Fruit fly (Drosophila melanogaster) whole organism, prepupa: Measurements from ENCODE around the gene galla-2.
A peak's percentile ranks its signal among the peaks of the same experiment; 100 is the strongest.

Experiments
- CG10631 ChIP-seq: fragments of 200-800 bp; sonication (Bioruptor generic); optimal IDR thresholded peaks from 2 replicates; lab custom pipeline; 2016; ENCODE audit warnings: missing biosample characterization, missing genetic modification characterization
- CG10669 ChIP-seq: fragments of 200-800 bp; sonication (Bioruptor generic); optimal IDR thresholded peaks from 3 replicates; lab custom pipeline; 2018; ENCODE audit warnings: missing biosample characterization, mild to moderate bottlenecking, missing genetic modification characterization, moderate library complexity
- CG11294 ChIP-seq: fragments of 200-800 bp; sonication (Bioruptor generic); IDR thresholded peaks from 2 replicates; pipeline ENCODE4 v1.3.6; 2022; ENCODE audit warnings: missing biosample characterization, missing genetic modification characterization
- CG16779 ChIP-seq: fragments of 200-800 bp; sonication (Bioruptor generic); optimal IDR thresholded peaks from 3 replicates; lab custom pipeline; 2017; ENCODE audit warnings: missing biosample characterization, mild to moderate bottlenecking, missing genetic modification characterization
- CG3032 ChIP-seq: fragments of 200-800 bp; optimal IDR thresholded peaks from 2 replicates; lab custom pipeline; 2019; ENCODE audit warnings: missing biosample characterization, mild to moderate bottlenecking, missing genetic modification characterization, moderate library complexity
- CG31627 ChIP-seq: fragments of 200-800 bp; sonication (Bioruptor generic); optimal IDR thresholded peaks from 3 replicates; lab custom pipeline; 2016; ENCODE audit warnings: missing biosample characterization, missing genetic modification characterization
- CG32006 ChIP-seq: fragments of 200-800 bp; sonication (Bioruptor generic); optimal IDR thresholded peaks from 3 replicates; lab custom pipeline; 2017; ENCODE audit warnings: missing biosample characterization, mild to moderate bottlenecking, missing genetic modification characterization
- CG3919 ChIP-seq: fragments of 200-800 bp; sonication (Bioruptor generic); optimal IDR thresholded peaks from 3 replicates; lab custom pipeline; 2016; ENCODE audit warnings: missing biosample characterization, missing genetic modification characterization
- CG4318 ChIP-seq: fragments of 200-800 bp; sonication (Bioruptor generic); optimal IDR thresholded peaks from 3 replicates; lab custom pipeline; 2017; ENCODE audit warnings: missing biosample characterization, mild to moderate bottlenecking, missing genetic modification characterization
- CG6276 ChIP-seq: fragments of 200-800 bp; sonication (Bioruptor generic); optimal IDR thresholded peaks from 2 replicates; lab custom pipeline; 2017; ENCODE audit warnings: missing biosample characterization, mild to moderate bottlenecking, missing genetic modification characterization
- CG6792 ChIP-seq: fragments of 200-800 bp; sonication (Bioruptor generic); optimal IDR thresholded peaks from 3 replicates; lab custom pipeline; 2016; ENCODE audit warnings: missing biosample characterization, missing genetic modification characterization
- CG6808 ChIP-seq: fragments of 200-800 bp; sonication (Bioruptor generic); optimal IDR thresholded peaks from 3 replicates; lab custom pipeline; 2017; ENCODE audit warnings: missing biosample characterization, missing genetic modification characterization, mild to moderate bottlenecking, moderate library complexity, missing genetic modification reagents
- CG6854 ChIP-seq: fragments of 200-800 bp; sonication (Bioruptor generic); optimal IDR thresholded peaks from 2 replicates; lab custom pipeline; 2017; ENCODE audit warnings: missing biosample characterization, mild to moderate bottlenecking, missing genetic modification characterization
- CG8119 ChIP-seq: fragments of 200-800 bp; sonication (Bioruptor generic); IDR thresholded peaks from 3 replicates; pipeline ENCODE4 v1.3.6; 2022; ENCODE audit warnings: missing biosample characterization, missing genetic modification characterization
- CG9139 ChIP-seq: fragments of 200-800 bp; sonication (Bioruptor generic); optimal IDR thresholded peaks from 3 replicates; lab custom pipeline; 2017; ENCODE audit warnings: missing biosample characterization, mild to moderate bottlenecking, missing genetic modification characterization
- Eip75B ChIP-seq: fragments of 200-800 bp; sonication (Bioruptor generic); optimal IDR thresholded peaks from 3 replicates; lab custom pipeline; 2016; ENCODE audit warnings: missing biosample characterization, missing genetic modification characterization
- Eip78C ChIP-seq: fragments of 200-800 bp; sonication (Bioruptor generic); peaks from one replicate; lab custom pipeline; 2016; ENCODE audit warnings: missing biosample characterization, missing genetic modification characterization
- Ets96B ChIP-seq: fragments of 200-800 bp; optimal IDR thresholded peaks from 2 replicates; lab custom pipeline; 2019; ENCODE audit warnings: missing biosample characterization, mild to moderate bottlenecking, missing genetic modification characterization, moderate library complexity
- Hr39 ChIP-seq: fragments of 200-800 bp; sonication (Bioruptor generic); optimal IDR thresholded peaks from 2 replicates; lab custom pipeline; 2016; ENCODE audit warnings: missing biosample characterization, missing genetic modification characterization
- Hr4 ChIP-seq: fragments of 200-800 bp; sonication (Bioruptor generic); optimal IDR thresholded peaks from 3 replicates; lab custom pipeline; 2016; ENCODE audit warnings: missing biosample characterization, missing genetic modification characterization
- Lpt ChIP-seq: fragments of 200-800 bp; sonication (Bioruptor generic); optimal IDR thresholded peaks from 3 replicates; lab custom pipeline; 2016; ENCODE audit warnings: missing biosample characterization, missing genetic modification characterization
- Met ChIP-seq: fragments of 200-800 bp; sonication (Bioruptor generic); optimal IDR thresholded peaks from 3 replicates; lab custom pipeline; 2016; ENCODE audit warnings: missing biosample characterization, missing genetic modification characterization
- OdsH ChIP-seq: fragments of 200-800 bp; sonication (Bioruptor generic); optimal IDR thresholded peaks from 3 replicates; lab custom pipeline; 2016; ENCODE audit warnings: missing biosample characterization, missing genetic modification characterization
- Smox ChIP-seq: fragments of 200-800 bp; sonication (Bioruptor generic); optimal IDR thresholded peaks from 3 replicates; lab custom pipeline; 2016; ENCODE audit warnings: missing biosample characterization, missing genetic modification characterization
- Sox14 ChIP-seq: fragments of 200-800 bp; sonication (Bioruptor generic); optimal IDR thresholded peaks from 3 replicates; lab custom pipeline; 2016; ENCODE audit warnings: missing biosample characterization, missing genetic modification characterization
- Sox15 ChIP-seq: fragments of 200-800 bp; sonication (Bioruptor generic); optimal IDR thresholded peaks from 3 replicates; lab custom pipeline; 2016; ENCODE audit warnings: missing biosample characterization, missing genetic modification characterization
- achi ChIP-seq: fragments of 200-800 bp; sonication (Bioruptor generic); optimal IDR thresholded peaks from 3 replicates; lab custom pipeline; 2016; ENCODE audit warnings: missing biosample characterization, missing genetic modification characterization
- acj6 ChIP-seq: fragments of 200-800 bp; sonication (Bioruptor generic); optimal IDR thresholded peaks from 3 replicates; lab custom pipeline; 2016; ENCODE audit warnings: missing biosample characterization, missing genetic modification characterization
- cyc ChIP-seq: fragments of 200-800 bp; sonication (Bioruptor generic); optimal IDR thresholded peaks from 3 replicates; lab custom pipeline; 2016; ENCODE audit warnings: missing biosample characterization, missing genetic modification characterization
- dac ChIP-seq: fragments of 200-800 bp; sonication (Bioruptor generic); optimal IDR thresholded peaks from 2 replicates; lab custom pipeline; 2017; ENCODE audit warnings: missing biosample characterization, mild to moderate bottlenecking, missing genetic modification characterization
- dsx ChIP-seq: fragments of 200-800 bp; optimal IDR thresholded peaks from 3 replicates; lab custom pipeline; 2019; ENCODE audit warnings: missing biosample characterization, mild to moderate bottlenecking, missing genetic modification characterization, moderate library complexity; ENCODE audit not compliant: poor library complexity, severe bottlenecking
- eg ChIP-seq: fragments of 200-800 bp; sonication (Bioruptor generic); IDR thresholded peaks from 3 replicates; pipeline ENCODE4 v1.3.6; 2022; ENCODE audit warnings: missing biosample characterization, missing genetic modification characterization
- esn ChIP-seq: fragments of 200-800 bp; sonication (Bioruptor generic); optimal IDR thresholded peaks from 2 replicates; lab custom pipeline; 2016; ENCODE audit warnings: missing biosample characterization, mild to moderate bottlenecking, missing genetic modification characterization, moderate library complexity
- fd85E ChIP-seq: fragments of 200-800 bp; sonication (Bioruptor generic); optimal IDR thresholded peaks from 3 replicates; lab custom pipeline; 2016; ENCODE audit warnings: missing biosample characterization, missing genetic modification characterization
- fkh ChIP-seq: fragments of 200-800 bp; sonication (Bioruptor generic); optimal IDR thresholded peaks from 3 replicates; lab custom pipeline; 2017; ENCODE audit warnings: missing biosample characterization, mild to moderate bottlenecking, missing genetic modification characterization, moderate library complexity
- lz ChIP-seq: fragments of 200-800 bp; sonication (Bioruptor generic); optimal IDR thresholded peaks from 3 replicates; lab custom pipeline; 2016; ENCODE audit warnings: missing biosample characterization, missing genetic modification characterization
- net ChIP-seq: fragments of 200-800 bp; sonication (Bioruptor generic); optimal IDR thresholded peaks from 3 replicates; lab custom pipeline; 2016; ENCODE audit warnings: missing biosample characterization, missing genetic modification characterization
- pdm3 ChIP-seq: fragments of 200-800 bp; sonication (Bioruptor generic); optimal IDR thresholded peaks from 3 replicates; lab custom pipeline; 2016; ENCODE audit warnings: missing biosample characterization, missing genetic modification characterization
- salr ChIP-seq, 2 experiments: fragments of 200-800 bp; sonication (Bioruptor generic); optimal IDR thresholded peaks; 3 replicates each; lab custom pipeline; 2016 to 2018; ENCODE audit warnings: missing biosample characterization in 2 of 2, missing genetic modification characterization in 2 of 2, mild to moderate bottlenecking in 1 of 2
- svp ChIP-seq: fragments of 200-800 bp; sonication (Bioruptor generic); peaks from one replicate; lab custom pipeline; 2016; ENCODE audit warnings: missing biosample characterization, missing genetic modification characterization
- topi ChIP-seq: fragments of 200-800 bp; sonication (Bioruptor generic); optimal IDR thresholded peaks from 3 replicates; lab custom pipeline; 2016; ENCODE audit warnings: missing biosample characterization, missing genetic modification characterization

Gene galla-2

DNA sequence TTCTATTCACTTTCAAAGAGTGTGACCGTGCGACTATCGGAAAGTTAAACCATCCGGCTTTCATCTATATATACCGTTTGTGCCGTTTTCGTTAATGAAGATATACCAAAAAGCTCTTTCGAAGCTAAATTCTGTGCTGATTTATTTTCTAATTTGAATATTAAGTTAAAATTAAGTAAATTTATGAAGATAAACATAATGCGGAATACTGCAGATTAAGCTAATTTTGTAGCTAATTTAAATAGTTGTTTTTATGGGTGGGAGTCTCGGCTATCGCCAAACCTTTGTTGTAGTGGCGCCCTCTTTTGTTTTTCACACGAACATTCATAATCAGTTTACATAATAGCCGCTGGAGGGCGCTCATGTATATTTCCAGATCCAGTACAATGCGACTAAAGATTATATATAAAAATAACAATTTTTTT, 16.4 kb downstream of the galla-2 start, which contains the start of gene Aps:
Gene Aps, minus strand, starts transcription at position 37 of the 425 bp plus-strand sequence.
- TF ChIP-seq Sox15 (GFP tag; lab: Kevin White, UChicago), result no peak
- peak; percentile 48 for TF ChIP-seq Smox (GFP tag; lab: Kevin White, UChicago)
- peak; percentile 62 for TF ChIP-seq Hr39 (GFP tag; lab: Kevin White, UChicago)
- no peak for TF ChIP-seq achi (GFP tag; lab: Kevin White, UChicago)
- TF ChIP-seq esn (GFP tag; lab: Kevin White, UChicago), result peak; percentile 64
- no peak for TF ChIP-seq fkh
- no peak for TF ChIP-seq CG3919
- TF ChIP-seq Sox14, result peak; percentile 61
- peak; percentile 63 for TF ChIP-seq lz (GFP tag; lab: Kevin White, UChicago)
- TF ChIP-seq pdm3 (GFP tag; lab: Kevin White, UChicago), result peak; percentile 32
- peak; percentile 60 for TF ChIP-seq Met (GFP tag; lab: Kevin White, UChicago)
- TF ChIP-seq OdsH (GFP tag; lab: Kevin White, UChicago), result peak; percentile 9
- TF ChIP-seq CG9139, result no peak
- peak; percentile 49 for TF ChIP-seq cyc
- peak; percentile 65 for TF ChIP-seq Eip78C (GFP tag; lab: Kevin White, UChicago)
- TF ChIP-seq CG31627 (GFP tag; lab: Kevin White, UChicago), result peak; percentile 65
- peak; percentile 9 for TF ChIP-seq CG6792 (GFP tag; lab: Kevin White, UChicago)
- peak; percentile 76 for TF ChIP-seq svp (GFP tag; lab: Kevin White, UChicago)
- no peak for TF ChIP-seq CG11294 (GFP tag; lab: Robert Waterston, UW)
- no peak for TF ChIP-seq topi (GFP tag; lab: Kevin White, UChicago)
- TF ChIP-seq CG6808, result no peak
- no peak for TF ChIP-seq fd85E (GFP tag; lab: Kevin White, UChicago)
- peak; percentile 34 for TF ChIP-seq Hr4

DNA sequence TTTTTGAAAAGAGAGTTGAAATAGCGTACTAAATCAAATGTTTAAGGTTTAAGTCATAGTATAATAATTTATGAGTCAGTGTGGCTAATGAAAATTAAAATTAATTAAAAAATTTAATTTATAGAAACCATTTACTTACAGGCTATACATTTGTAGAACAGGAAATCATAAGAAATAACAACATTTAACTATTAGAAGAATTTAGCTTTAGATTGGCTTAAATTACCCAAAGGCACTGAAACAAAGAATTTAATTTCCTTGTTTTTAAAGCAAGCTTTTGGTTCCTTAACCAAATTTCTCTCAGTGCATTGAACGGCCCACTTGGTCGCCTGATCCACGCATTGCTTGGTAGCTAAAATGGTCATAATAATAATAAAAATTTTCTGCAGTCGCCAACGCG, 20.8 kb downstream of the galla-2 start:
- TF ChIP-seq CG31627 (GFP tag; lab: Kevin White, UChicago) (no peak), CG6276 (peak; percentile 61), Hr39 (GFP tag; lab: Kevin White, UChicago) (no peak), dac (GFP tag; lab: Kevin White, UChicago) (peak; percentile 16), Ets96B (peak; percentile 11), CG16779 (peak; percentile 13), eg (GFP tag; lab: Robert Waterston, UW) (0 out of 3 replicates have a peak, but pooled peaks have one; percentile 30), CG6792 (GFP tag; lab: Kevin White, UChicago) (no peak), cyc (peak; percentile 6), Eip75B (GFP tag; lab: Kevin White, UChicago) (no peak), CG10631 (peak; percentile 38), dsx (GFP tag; lab: Kevin White, UChicago) (no peak), CG6854 (no peak), achi (GFP tag; lab: Kevin White, UChicago) (peak; percentile 4), CG4318 (GFP tag; lab: Kevin White, UChicago) (peak; percentile 54), Eip78C (GFP tag; lab: Kevin White, UChicago) (peak; percentile 80), esn (GFP tag; lab: Kevin White, UChicago) (peak; percentile 27), acj6 (peak; percentile 23), Sox15 (GFP tag; lab: Kevin White, UChicago) (no peak), CG3032 (tag; lab: Kevin White, UChicago) (peak; percentile 37), CG10669 (peak; percentile 12), fkh (no peak), OdsH (GFP tag; lab: Kevin White, UChicago) (peak; percentile 32), Lpt (GFP tag; lab: Kevin White, UChicago) (peak; percentile 13), CG9139 (no peak), fd85E (GFP tag; lab: Kevin White, UChicago) (no peak), CG8119 (GFP tag; lab: Robert Waterston, UW) (peak; percentile 53; the same call in 2 of the 3 replicates), svp (GFP tag; lab: Kevin White, UChicago) (peak; percentile 68), salr (GFP tag; optimal IDR thresholded peaks at IDR 0.05; lab: Kevin White, UChicago) (peak in 1 of 2 experiments; percentile 37), CG32006 (GFP tag; lab: Kevin White, UChicago) (peak; percentile 76), topi (GFP tag; lab: Kevin White, UChicago) (peak; percentile 31), net (GFP tag; lab: Kevin White, UChicago) (no peak), Hr4 (peak; percentile 22), Smox (GFP tag; lab: Kevin White, UChicago) (no peak)
